Fruit fly (Drosophila melanogaster): ENCODE measurements around the gene Rcd-1.

The Rcd-1 gene

dm6 chrX:19651757-19652419 lies 13.3 kb downstream of the Rcd-1 start, which contains the start of the genes Ranbp21 and Elys (continued):
- TF ChIP-seq CG6813 (GFP tag; optimal IDR thresholded peaks at IDR 0.05) (no peak), PHDP (tag; optimal IDR thresholded peaks at IDR 0.05) (no peak), az2 (GFP tag; optimal IDR thresholded peaks at IDR 0.05) (peak; percentile 45), otp (GFP tag; IDR thresholded peaks at IDR 0.05) (no peak), Hr51 (GFP tag; optimal IDR thresholded peaks at IDR 0.05) (no peak), Deaf1 (tag; optimal IDR thresholded peaks at IDR 0.05) (no peak), CG3847 (GFP tag; IDR thresholded peaks at IDR 0.05) (peak; percentile 78), pb (GFP tag; optimal IDR thresholded peaks at IDR 0.05) (no peak), CG17912 (GFP tag; optimal IDR thresholded peaks at IDR 0.05) (no peak), CG12744 (GFP tag; optimal IDR thresholded peaks at IDR 0.05) (peak; percentile 21), CG18599 (GFP tag; optimal IDR thresholded peaks at IDR 0.05) (no peak), Oaz (GFP tag; IDR thresholded peaks at IDR 0.05) (no peak), CG8765 (GFP tag; IDR thresholded peaks at IDR 0.05) (peak; percentile 31; the same call in 1 of the 2 replicates), inv (GFP tag; IDR thresholded peaks at IDR 0.05; ENCODE audit: partially characterized antibody) (peak; percentile 45; the same call in 1 of the 2 replicates), lov (optimal IDR thresholded peaks at IDR 0.05) (no peak), lov (GFP tag; IDR thresholded peaks at IDR 0.05) (no peak), Tbp (GFP tag; optimal IDR thresholded peaks at IDR 0.05) (no peak), CG16815 (GFP tag; optimal IDR thresholded peaks at IDR 0.05) (no peak), crc (GFP tag; optimal IDR thresholded peaks at IDR 0.05) (peak; percentile 37), CG7556 (GFP tag; optimal IDR thresholded peaks at IDR 0.05) (peak; percentile 34), Oli (tag; optimal IDR thresholded peaks at IDR 0.05) (no peak), CG6175 (GFP tag; IDR thresholded peaks at IDR 0.05) (no peak), vvl (GFP tag; IDR thresholded peaks at IDR 0.05) (peak; percentile 54), CG17568 (GFP tag; optimal IDR thresholded peaks at IDR 0.05) (no peak), CG13287 (GFP tag; IDR thresholded peaks at IDR 0.05; ENCODE audit: partially characterized antibody) (peak; percentile 55), CG31388 (GFP tag; optimal IDR thresholded peaks at IDR 0.05) (no peak), HLHmδ (GFP tag; optimal IDR thresholded peaks at IDR 0.05) (no peak), crol (GFP tag; IDR thresholded peaks at IDR 0.05) (no peak), seq (GFP tag; IDR thresholded peaks at IDR 0.05) (no peak), psq (GFP tag; optimal IDR thresholded peaks at IDR 0.05) (no peak), luna (GFP tag; optimal IDR thresholded peaks at IDR 0.05) (no peak), CG14860 (GFP tag; IDR thresholded peaks at IDR 0.05; ENCODE audit: partially characterized antibody) (no peak), sisA (GFP tag; IDR thresholded peaks at IDR 0.05) (peak; percentile 66), CG7987 (GFP tag; optimal IDR thresholded peaks at IDR 0.05) (no peak), Dfd (GFP tag; optimal IDR thresholded peaks at IDR 0.05) (no peak), CG6689 (GFP tag; IDR thresholded peaks at IDR 0.05) (peak; percentile 67), Awh (GFP tag; IDR thresholded peaks at IDR 0.05) (0 out of 2 replicates have a peak, but pooled peaks have one; percentile 29), gro (GFP tag; optimal IDR thresholded peaks at IDR 0.05) (no peak), CG31441 (GFP tag; IDR thresholded peaks at IDR 0.05) (no peak), Sox100B (GFP tag; optimal IDR thresholded peaks at IDR 0.05) (no peak), Poxn (GFP tag; IDR thresholded peaks at IDR 0.05) (no peak), Bgb (GFP tag; IDR thresholded peaks at IDR 0.05; ENCODE audit: partially characterized antibody) (peak; percentile 31; the same call in 1 of the 2 replicates), nerfin-1 (tag; optimal IDR thresholded peaks at IDR 0.05) (no peak), Bteb2 (GFP tag; optimal IDR thresholded peaks at IDR 0.05) (peak; percentile 30), CG4730 (GFP tag; IDR thresholded peaks at IDR 0.05) (peak; percentile 34; the same call in 1 of the 2 replicates), ham (GFP tag; IDR thresholded peaks at IDR 0.05) (no peak), pan (optimal IDR thresholded peaks at IDR 0.05) (no peak), pan (GFP tag; optimal IDR thresholded peaks at IDR 0.05 in 1 of 2, IDR thresholded peaks at IDR 0.05 in 1 of 2) (peak in 1 of 2 experiments; percentile 68), pfk (GFP tag; optimal IDR thresholded peaks at IDR 0.05) (no peak), sc (optimal IDR thresholded peaks at IDR 0.05) (no peak), sc (GFP tag; optimal IDR thresholded peaks at IDR 0.05) (no peak)

Measured in whole organism, embryonic.